Fruit fly (Drosophila melanogaster): Measurements from ENCODE around the gene dpr20.

- no peak for TF ChIP-seq CG8478 (optimal IDR thresholded peaks at IDR 0.05)
- TF ChIP-seq CTCF (optimal IDR thresholded peaks at IDR 0.05): no peak
These were observed 27.2 kb upstream of the dpr20 start for dm6 chr3L:884239-884638.

Data from S2 (cell line).